Worm (Caenorhabditis elegans): Measurements from ENCODE around the gene frm-5.2.

frm-5.2 gene

DNA sequence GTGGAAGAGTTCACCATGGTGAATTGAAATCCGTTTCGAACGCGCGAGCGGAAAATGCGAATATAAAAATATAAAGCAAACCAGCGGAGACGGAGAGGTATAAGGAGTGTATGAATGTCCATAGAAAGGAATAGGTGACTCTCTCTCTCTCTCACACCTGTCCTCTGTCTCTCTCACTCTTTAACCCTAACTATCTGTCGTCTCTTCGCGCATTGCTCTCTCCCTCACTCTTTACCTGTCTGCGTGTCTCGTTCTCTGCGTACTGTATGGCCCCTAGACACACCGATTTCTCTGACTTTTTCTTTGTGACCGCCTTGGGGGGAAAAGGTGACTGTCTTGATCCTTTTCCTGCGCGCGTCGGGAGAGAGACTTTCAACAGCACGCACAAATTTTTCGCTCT is 50.8 kb downstream of the frm-5.2 start (continued):
- TF ChIP-seq mxl-3 (GFP tag; optimal IDR thresholded peaks at IDR 0.05) (peak; percentile 84), ces-1 (GFP tag; optimal IDR thresholded peaks at IDR 0.05) (no peak), spr-1 (tag; optimal IDR thresholded peaks at IDR 0.05) (no peak), dpl-1 (GFP tag; optimal IDR thresholded peaks at IDR 0.05) (peak; percentile 29), ztf-11 (tag; optimal IDR thresholded peaks at IDR 0.05) (no peak), mdt-29 (GFP tag; IDR thresholded peaks at IDR 0.05) (no peak), sdz-12 (GFP tag; optimal IDR thresholded peaks at IDR 0.05) (no peak), dve-1 (tag; optimal IDR thresholded peaks at IDR 0.05; ENCODE audit: insufficient read depth) (peak; percentile 73), nhr-42 (GFP tag; IDR thresholded peaks at IDR 0.05) (no peak), daf-19 (GFP tag; conservative IDR thresholded peaks at IDR 0.05) (no peak), hlh-30 (tag; optimal IDR thresholded peaks at IDR 0.05; ENCODE audit: insufficient read depth) (peak; percentile 49), tag-97 (GFP tag; IDR thresholded peaks at IDR 0.05) (no peak), aha-1 (tag) (peak; percentile 68), nhr-6 (tag; optimal IDR thresholded peaks at IDR 0.05) (no peak), dmd-9 (GFP tag; IDR thresholded peaks at IDR 0.05) (no peak), egl-27 (tag; optimal IDR thresholded peaks at IDR 0.05) (no peak), zfp-3 (GFP tag; conservative IDR thresholded peaks at IDR 0.05) (no peak), fos-1 (tag; optimal IDR thresholded peaks at IDR 0.05) (no peak), rbr-2 (tag; optimal IDR thresholded peaks at IDR 0.05) (peak; percentile 41), unc-62 (GFP tag; optimal IDR thresholded peaks at IDR 0.05 in 1 of 2) (peak in 1 of 2 experiments; percentile 51), unc-62 (tag; optimal IDR thresholded peaks at IDR 0.05) (no peak), zip-11 (GFP tag; IDR thresholded peaks at IDR 0.05) (no peak), nhr-11 (tag; optimal IDR thresholded peaks at IDR 0.05) (no peak), pha-4 (GFP tag; IDR thresholded peaks at IDR 0.05) (no peak), pha-4 (tag; optimal IDR thresholded peaks at IDR 0.05) (peak; percentile 14), ceh-82 (tag; optimal IDR thresholded peaks at IDR 0.05) (no peak), dmd-6 (GFP tag; IDR thresholded peaks at IDR 0.05) (0 out of 2 replicates have a peak, but pooled peaks have one; percentile 28), mes-2 (tag; optimal IDR thresholded peaks at IDR 0.05; ENCODE audit: poor library complexity, severe bottlenecking) (peak; percentile 65), saeg-2 (GFP tag; IDR thresholded peaks at IDR 0.05) (no peak), D1046.2 (GFP tag; IDR thresholded peaks at IDR 0.05) (no peak), F10B5.3 (tag; optimal IDR thresholded peaks at IDR 0.05) (no peak), nhr-10 (tag; optimal IDR thresholded peaks at IDR 0.05) (no peak), duxl-1 (tag; optimal IDR thresholded peaks at IDR 0.05; ENCODE audit: poor library complexity) (peak; percentile 34), ceh-28 (tag; optimal IDR thresholded peaks at IDR 0.05) (no peak), Y105C5A.15 (GFP tag; IDR thresholded peaks at IDR 0.05) (no peak), ceh-62 (tag; optimal IDR thresholded peaks at IDR 0.05) (no peak), unc-39 (tag; optimal IDR thresholded peaks at IDR 0.05) (no peak), cey-2 (tag; optimal IDR thresholded peaks at IDR 0.05; ENCODE audit: borderline replicate concordance, insufficient read depth) (no peak), vab-7 (GFP tag; IDR thresholded peaks at IDR 0.05) (no peak), lin-13 (GFP tag; optimal IDR thresholded peaks at IDR 0.05) (no peak), nhr-48 (tag; optimal IDR thresholded peaks at IDR 0.05) (peak; percentile 34), unc-130 (GFP tag; optimal IDR thresholded peaks at IDR 0.05) (no peak), nhr-102 (tag; optimal IDR thresholded peaks at IDR 0.05) (peak; percentile 43), pqm-1 (tag; optimal IDR thresholded peaks at IDR 0.05) (peak; percentile 31), ZK337.2 (GFP tag; IDR thresholded peaks at IDR 0.05) (no peak), madf-5 (GFP tag; IDR thresholded peaks at IDR 0.05) (no peak)
